Worm (Caenorhabditis elegans) whole organism, L4 larva: Measurements from ENCODE around the gene gfat-1.

Source experiments
- ceh-20 ChIP-seq: fragments of 200-800 bp; sonication (Bioruptor generic); IDR thresholded peaks from 2 replicates; pipeline ENCODE4 v1.3.6; 2022; ENCODE audit warnings: missing genetic modification reagents, missing genetic modification characterization, missing compliant biosample characterization
- ctbp-1 ChIP-seq: fragments of 200-800 bp; sonication (Bioruptor generic); IDR thresholded peaks from 2 replicates; pipeline ENCODE4 v1.3.6; 2022; ENCODE audit warnings: missing genetic modification reagents, missing genetic modification characterization, missing compliant biosample characterization
- lin-15B ChIP-seq: fragments of 150-350 bp; sonication (generic microtip); optimal IDR thresholded peaks from 3 replicates; lab custom pipeline; 2014; ENCODE audit warnings: missing biosample characterization, missing genetic modification characterization
- nhr-11 ChIP-seq: fragments of 150-350 bp; optimal IDR thresholded peaks from 2 replicates; lab custom pipeline; 2014; ENCODE audit warnings: missing biosample characterization, missing genetic modification characterization
- nhr-25 ChIP-seq: sonication (generic microtip); optimal IDR thresholded peaks from 2 replicates; lab custom pipeline; 2017; ENCODE audit warnings: missing genetic modification characterization, mild to moderate bottlenecking, missing compliant biosample characterization, antibody characterized with exemption, moderate library complexity, borderline replicate concordance; ENCODE audit not compliant: insufficient read depth
- pqm-1 ChIP-seq: sonication (generic microtip); optimal IDR thresholded peaks from 2 replicates; lab custom pipeline; 2017; ENCODE audit warnings: missing biosample characterization, missing genetic modification characterization
- snpc-1.2 ChIP-seq: fragments of 200-800 bp; sonication (Bioruptor generic); IDR thresholded peaks from 2 replicates; pipeline ENCODE4 v1.3.6; 2022; ENCODE audit warnings: missing genetic modification reagents, missing genetic modification characterization, missing compliant biosample characterization
- ztf-7 ChIP-seq: fragments of 150-350 bp; optimal IDR thresholded peaks from 2 replicates; lab custom pipeline; 2014; ENCODE audit warnings: missing biosample characterization, missing genetic modification characterization

ce11 chrII:11620630-11621246 is 25.5 kb upstream of the gfat-1 start:
- TF ChIP-seq nhr-11 (tag; lab: Kevin White, UChicago) (no peak), ztf-7 (tag; lab: Kevin White, UChicago) (no peak), nhr-25 (tag; lab: Kevin White, UChicago) (no peak), pqm-1 (tag; lab: Kevin White, UChicago) (no peak), lin-15B (tag; lab: Kevin White, UChicago) (no peak), ctbp-1 (no peak), ceh-20 (no peak), snpc-1.2 (no peak)
